Fruit fly (Drosophila melanogaster): ENCODE results near the gene Gba1b.

DNA sequence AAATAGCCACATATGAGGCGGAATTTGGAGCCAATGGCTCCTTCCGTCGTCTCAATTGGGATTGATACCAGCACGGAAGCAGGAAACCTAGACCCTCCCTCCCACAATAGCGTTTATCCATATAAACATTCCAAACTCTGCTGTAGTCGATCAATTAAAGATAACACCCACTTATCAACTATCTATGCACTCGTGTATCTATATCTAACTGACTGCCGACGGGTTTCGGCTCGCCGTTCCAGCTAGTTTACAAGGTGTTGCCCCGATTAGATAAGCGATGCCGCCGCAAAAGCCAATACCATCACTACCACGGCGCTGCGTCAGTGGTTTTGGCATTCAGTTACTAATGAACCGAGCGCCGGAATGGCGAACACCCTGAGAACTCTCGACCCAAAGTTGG is 6.6 kb downstream of the Gba1b start, which contains the start of gene CG10300:
- TF ChIP-seq CG8478 (optimal IDR thresholded peaks at IDR 0.05) (no peak), CTCF (optimal IDR thresholded peaks at IDR 0.05) (no peak)
